Worm (Caenorhabditis elegans) whole organism, late embryonic: ENCODE results near the gene xnd-1.

Experiments
- ceh-30 ChIP-seq: fragments of 150-350 bp; optimal IDR thresholded peaks from 2 replicates; lab custom pipeline; 2014; ENCODE audit warnings: missing biosample characterization, missing genetic modification characterization
- ceh-48 ChIP-seq: sonication (generic microtip); optimal IDR thresholded peaks from 2 replicates; lab custom pipeline; 2016; ENCODE audit warnings: missing genetic modification characterization, inconsistent platforms, missing compliant biosample characterization
- ref-2 ChIP-seq: sonication (generic microtip); optimal IDR thresholded peaks from 2 replicates; lab custom pipeline; 2016; ENCODE audit warnings: missing genetic modification characterization, missing compliant biosample characterization

DNA sequence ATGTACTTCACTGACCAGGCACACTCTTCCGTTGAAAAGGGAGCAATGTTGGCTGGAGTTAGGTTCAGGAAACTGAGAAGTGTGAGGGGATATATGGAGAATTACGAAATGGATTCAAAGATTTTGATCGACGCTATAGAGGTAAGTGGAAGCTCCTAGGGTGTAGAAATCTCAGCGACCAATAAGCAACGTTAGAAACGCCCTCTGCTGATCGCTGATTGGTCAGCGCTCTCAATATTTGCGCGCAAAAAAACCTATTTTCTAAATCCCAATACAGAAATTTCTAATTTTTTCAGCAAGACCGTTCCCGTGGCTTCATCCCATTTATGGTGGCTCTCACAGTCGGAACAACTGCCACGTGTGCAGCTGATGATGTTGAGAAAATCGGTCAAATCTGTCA is 11.4 kb downstream of the xnd-1 start:
- TF ChIP-seq ceh-48 (tag; lab: Kevin White, UChicago) (no peak), ref-2 (tag; lab: Kevin White, UChicago) (no peak), ceh-30 (no peak)
